Fruit fly (Drosophila melanogaster): ENCODE results near the gene CG17186.
A peak's percentile ranks its signal among the peaks of the same experiment; 100 is the strongest.

Gene CG17186

DNA sequence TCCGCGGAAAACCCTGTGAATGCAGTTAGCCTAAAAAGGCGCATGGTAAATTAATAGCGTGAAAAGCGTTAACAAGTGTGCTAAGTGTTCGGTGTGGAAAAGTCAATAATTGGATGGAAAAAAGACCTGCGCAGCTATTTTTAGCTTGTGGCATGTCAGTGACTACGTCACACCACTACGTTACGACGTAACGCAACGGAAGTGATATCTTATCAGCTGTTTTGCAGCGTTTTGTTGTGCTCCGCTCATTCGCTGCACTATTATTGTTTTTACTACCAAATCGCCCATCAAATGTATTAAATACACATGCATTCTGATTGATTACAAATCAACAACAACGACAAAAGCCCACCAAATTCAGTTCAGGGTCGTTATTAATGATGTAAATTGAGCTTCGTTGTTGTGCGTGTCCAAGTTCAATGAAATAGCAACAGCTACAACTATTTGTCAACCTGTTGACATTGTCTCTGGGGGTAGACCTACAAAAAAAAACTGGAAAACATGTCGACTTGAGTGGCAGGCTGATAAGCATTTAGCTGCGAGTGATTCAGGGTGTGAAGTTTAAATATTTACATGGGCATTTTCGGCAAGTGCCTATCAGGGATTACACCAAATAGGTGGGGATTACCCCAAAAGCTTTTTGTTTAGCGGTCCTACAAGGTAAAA, 29.6 kb downstream of the CG17186 start (continued):
- TF ChIP-seq sima (GFP tag; optimal IDR thresholded peaks at IDR 0.05) (no peak), unc-4 (GFP tag; IDR thresholded peaks at IDR 0.05; ENCODE audit: partially characterized antibody) (no peak), CG17612 (GFP tag; IDR thresholded peaks at IDR 0.05) (no peak), CG10462 (GFP tag; optimal IDR thresholded peaks at IDR 0.05) (no peak), CG9437 (GFP tag; optimal IDR thresholded peaks at IDR 0.05) (no peak), H2.0 (GFP tag; IDR thresholded peaks at IDR 0.05) (no peak), Deaf1 (tag; optimal IDR thresholded peaks at IDR 0.05) (no peak), bigmax (GFP tag; optimal IDR thresholded peaks at IDR 0.05) (no peak), zen (tag; optimal IDR thresholded peaks at IDR 0.05) (no peak), ara (GFP tag; IDR thresholded peaks at IDR 0.05) (peak; percentile 8; the same call in 1 of the 2 replicates), Ets97D (GFP tag; optimal IDR thresholded peaks at IDR 0.05) (no peak), sens (GFP tag) (peak; percentile 76), CG8359 (GFP tag; optimal IDR thresholded peaks at IDR 0.05; ENCODE audit: borderline replicate concordance) (no peak), scrt (GFP tag; optimal IDR thresholded peaks at IDR 0.05) (peak; percentile 86), Aef1 (GFP tag; IDR thresholded peaks at IDR 0.05) (no peak), ap (GFP tag; IDR thresholded peaks at IDR 0.05) (no peak), CG3726 (GFP tag; IDR thresholded peaks at IDR 0.05) (no peak), jumu (GFP tag; optimal IDR thresholded peaks at IDR 0.05) (no peak), Lim3 (GFP tag; IDR thresholded peaks at IDR 0.05) (no peak), Sry-δ (GFP tag; optimal IDR thresholded peaks at IDR 0.05) (no peak), fd3F (GFP tag; optimal IDR thresholded peaks at IDR 0.05) (peak; percentile 53), pb (GFP tag; optimal IDR thresholded peaks at IDR 0.05) (no peak), sim (GFP tag; IDR thresholded peaks at IDR 0.05) (no peak), stc (GFP tag; IDR thresholded peaks at IDR 0.05) (peak; percentile 70), grau (tag; optimal IDR thresholded peaks at IDR 0.05) (no peak), ab (GFP tag; optimal IDR thresholded peaks at IDR 0.05) (no peak), Sox100B (GFP tag; optimal IDR thresholded peaks at IDR 0.05) (peak; percentile 41), Gsc (GFP tag; IDR thresholded peaks at IDR 0.05) (no peak), E2f2 (GFP tag; IDR thresholded peaks at IDR 0.05) (no peak), CG15696 (tag; optimal IDR thresholded peaks at IDR 0.05) (peak; percentile 1), CG10979 (tag; optimal IDR thresholded peaks at IDR 0.05) (peak; percentile 2), HLH3B (GFP tag; IDR thresholded peaks at IDR 0.05) (peak; percentile 57; the same call in 1 of the 2 replicates), Scr (GFP tag; IDR thresholded peaks at IDR 0.05; ENCODE audit: partially characterized antibody) (no peak), esg (GFP tag; conservative IDR thresholded peaks at IDR 0.05) (no peak), jigr1 (GFP tag; IDR thresholded peaks at IDR 0.05) (no peak), CG11085 (GFP tag; IDR thresholded peaks at IDR 0.05) (no peak), CG7928 (GFP tag; optimal IDR thresholded peaks at IDR 0.05) (no peak), CG13287 (GFP tag; IDR thresholded peaks at IDR 0.05; ENCODE audit: partially characterized antibody) (peak; percentile 25), Ravus (GFP tag; IDR thresholded peaks at IDR 0.05) (no peak), CG6254 (GFP tag; optimal IDR thresholded peaks at IDR 0.05) (no peak), CG9817 (tag; optimal IDR thresholded peaks at IDR 0.05) (no peak), chm (GFP tag; IDR thresholded peaks at IDR 0.05) (peak; percentile 31), disco-r (GFP tag; optimal IDR thresholded peaks at IDR 0.05) (peak; percentile 19), CG15601 (tag; optimal IDR thresholded peaks at IDR 0.05) (peak; percentile 80), CG12942 (GFP tag; optimal IDR thresholded peaks at IDR 0.05) (no peak), knrl (GFP tag; IDR thresholded peaks at IDR 0.05; ENCODE audit: partially characterized antibody) (no peak), row (GFP tag; IDR thresholded peaks at IDR 0.05) (no peak), CG4282 (GFP tag; optimal IDR thresholded peaks at IDR 0.05) (no peak), Neu2 (GFP tag; optimal IDR thresholded peaks at IDR 0.05; ENCODE audit: borderline replicate concordance) (peak; percentile 87), HmgD (GFP tag; optimal IDR thresholded peaks at IDR 0.05) (no peak), CG4328 (GFP tag; optimal IDR thresholded peaks at IDR 0.05) (peak; percentile 43)

All from whole organism, embryonic.